Worm (Caenorhabditis elegans): ENCODE data around the gene K09A9.8.

The K09A9.8 gene

DNA sequence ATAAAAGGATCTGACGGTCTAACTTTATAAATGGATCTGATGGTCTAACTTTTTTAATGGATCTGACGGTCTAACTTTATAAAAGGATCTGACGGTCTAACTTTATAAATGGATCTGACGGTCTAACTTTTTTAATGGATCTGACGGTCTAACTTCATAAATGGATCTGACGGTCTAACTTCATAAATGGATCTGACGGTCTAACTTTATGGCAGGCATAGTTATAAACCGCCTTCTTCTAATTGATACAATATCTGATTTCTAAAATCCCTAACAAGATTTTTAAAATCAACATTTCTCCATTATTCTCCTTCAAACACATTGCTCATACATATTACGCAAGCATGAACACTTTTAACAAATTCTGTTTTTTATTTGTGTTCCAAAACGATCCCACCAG, at the start of gene K09A9.8:
TSS of gene K09A9.8 (minus strand) at position 101 of the 400 bp plus-strand sequence.
- TF ChIP-seq mls-2 (tag; optimal IDR thresholded peaks at IDR 0.05) = no peak
- no peak for TF ChIP-seq ham-2 (GFP tag; optimal IDR thresholded peaks at IDR 0.05)
- TF ChIP-seq sem-2 (GFP tag; optimal IDR thresholded peaks at IDR 0.05) = no peak
- TF ChIP-seq nhr-76 (tag; optimal IDR thresholded peaks at IDR 0.05) = no peak

DNA sequence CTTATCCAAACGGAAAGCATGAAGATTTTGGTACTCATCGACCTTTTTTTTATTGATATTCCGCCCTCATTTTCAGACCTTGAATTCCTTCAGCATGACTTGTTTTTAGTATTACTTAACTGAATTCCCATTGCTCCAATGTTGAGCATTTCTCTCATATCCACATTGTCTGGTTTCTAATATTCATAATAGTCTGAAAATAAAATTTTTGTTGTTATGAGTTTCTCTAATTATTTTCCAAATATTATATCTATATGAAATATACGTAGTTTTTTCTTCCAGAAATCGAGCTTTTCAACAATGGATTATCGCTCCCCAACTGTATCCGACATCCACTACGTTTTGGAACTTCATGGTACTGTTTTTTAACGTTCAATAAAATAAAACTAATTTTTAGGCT, 45.7 kb upstream of the K09A9.8 start, which contains the start of gene H08J19.1:
TSS of gene H08J19.1 (plus strand) at position 301 of the 400 bp plus-strand sequence.
- TF ChIP-seq ham-2 (GFP tag; optimal IDR thresholded peaks at IDR 0.05) = no peak
- no peak for TF ChIP-seq tbx-8 (GFP tag; optimal IDR thresholded peaks at IDR 0.05)
- no peak for TF ChIP-seq unc-120 (tag; optimal IDR thresholded peaks at IDR 0.05; ENCODE audit: poor library complexity, severe bottlenecking)
- no peak for TF ChIP-seq ces-1 (GFP tag; optimal IDR thresholded peaks at IDR 0.05)

DNA sequence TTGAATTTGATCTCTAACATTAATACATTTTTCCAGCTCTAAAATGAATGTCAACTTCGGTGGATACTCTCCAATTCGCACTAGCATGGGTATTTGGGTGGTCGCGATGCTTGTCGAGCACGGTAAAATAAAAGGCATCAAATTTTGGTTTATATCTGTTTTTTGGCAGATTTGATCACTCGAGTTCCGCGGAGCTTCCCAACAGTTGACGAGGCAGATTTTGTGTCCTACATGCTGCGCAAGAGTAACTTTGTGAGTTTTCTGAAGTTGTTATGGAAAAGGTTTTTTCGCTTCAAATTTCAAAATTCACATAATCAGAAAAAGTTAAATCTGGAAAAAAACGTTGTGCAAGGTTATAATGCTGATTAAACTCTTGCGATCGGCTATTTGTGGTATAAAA, 44.4 kb upstream of the K09A9.8 start:
- no peak for TF ChIP-seq sptf-1 (tag; optimal IDR thresholded peaks at IDR 0.05)
- TF ChIP-seq M03D4.4 (tag; optimal IDR thresholded peaks at IDR 0.05) = no peak
- TF ChIP-seq ces-1 (GFP tag; optimal IDR thresholded peaks at IDR 0.05) = no peak
- TF ChIP-seq lin-32 (GFP tag; optimal IDR thresholded peaks at IDR 0.05) = no peak
- TF ChIP-seq elt-3 (tag; optimal IDR thresholded peaks at IDR 0.05) = no peak
- TF ChIP-seq drap-1 (GFP tag; optimal IDR thresholded peaks at IDR 0.05) = no peak
- no peak for TF ChIP-seq cnd-1 (tag; optimal IDR thresholded peaks at IDR 0.05)
- no peak for TF ChIP-seq mab-5 (tag; optimal IDR thresholded peaks at IDR 0.05)
- no peak for TF ChIP-seq ceh-83 (GFP tag; optimal IDR thresholded peaks at IDR 0.05)
- TF ChIP-seq unc-39 (tag; optimal IDR thresholded peaks at IDR 0.05) = no peak
- TF ChIP-seq zip-8 (tag; optimal IDR thresholded peaks at IDR 0.05) = no peak
- no peak for TF ChIP-seq sem-2 (GFP tag; optimal IDR thresholded peaks at IDR 0.05)
- TF ChIP-seq nhr-76 (tag; optimal IDR thresholded peaks at IDR 0.05) = no peak
- no peak for TF ChIP-seq elt-1 (tag; optimal IDR thresholded peaks at IDR 0.05; ENCODE audit: borderline replicate concordance, insufficient read depth)

DNA sequence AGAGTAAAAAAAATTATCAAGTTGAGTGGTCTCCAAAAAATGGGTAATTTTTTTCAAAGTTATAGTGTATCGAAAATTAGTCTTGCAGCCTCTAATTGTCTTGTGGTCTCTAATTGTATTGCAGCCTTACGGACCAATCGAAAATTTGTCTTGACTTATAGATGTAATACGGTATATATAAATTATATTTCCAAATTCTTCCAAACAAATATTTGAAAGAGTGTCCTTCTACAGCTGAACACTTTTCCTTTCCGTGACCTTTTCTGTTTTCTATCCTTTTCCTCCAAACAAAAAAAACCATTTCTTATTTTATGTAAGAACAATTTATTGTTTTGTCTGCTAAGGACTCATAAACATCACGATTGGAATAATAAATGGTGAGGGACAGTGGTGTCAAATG, 43.6 kb upstream of the K09A9.8 start, which contains the start of gene K09E9.7:
TSS of gene K09E9.7 (plus strand) at position 301 of the 400 bp plus-strand sequence.
- TF ChIP-seq lin-32 (GFP tag; optimal IDR thresholded peaks at IDR 0.05) (no peak), unc-120 (tag; optimal IDR thresholded peaks at IDR 0.05; ENCODE audit: poor library complexity, severe bottlenecking) (no peak), M03D4.4 (tag; optimal IDR thresholded peaks at IDR 0.05) (no peak), elt-3 (tag; optimal IDR thresholded peaks at IDR 0.05) (no peak), unc-62 (GFP tag; optimal IDR thresholded peaks at IDR 0.05) (no peak), lsy-2 (tag; optimal IDR thresholded peaks at IDR 0.05) (no peak), nhr-237 (tag; optimal IDR thresholded peaks at IDR 0.05) (no peak), mls-2 (tag; optimal IDR thresholded peaks at IDR 0.05) (no peak), ces-1 (GFP tag; optimal IDR thresholded peaks at IDR 0.05) (no peak), mep-1 (tag; optimal IDR thresholded peaks at IDR 0.05) (no peak), snpc-4 (tag; optimal IDR thresholded peaks at IDR 0.05) (no peak), nhr-2 (tag; optimal IDR thresholded peaks at IDR 0.05) (no peak), flh-1 (GFP tag; optimal IDR thresholded peaks at IDR 0.05) (no peak), elt-1 (tag; optimal IDR thresholded peaks at IDR 0.05; ENCODE audit: borderline replicate concordance, insufficient read depth) (no peak), tbx-8 (GFP tag; optimal IDR thresholded peaks at IDR 0.05) (no peak), nhr-28 (tag; optimal IDR thresholded peaks at IDR 0.05) (no peak)

DNA sequence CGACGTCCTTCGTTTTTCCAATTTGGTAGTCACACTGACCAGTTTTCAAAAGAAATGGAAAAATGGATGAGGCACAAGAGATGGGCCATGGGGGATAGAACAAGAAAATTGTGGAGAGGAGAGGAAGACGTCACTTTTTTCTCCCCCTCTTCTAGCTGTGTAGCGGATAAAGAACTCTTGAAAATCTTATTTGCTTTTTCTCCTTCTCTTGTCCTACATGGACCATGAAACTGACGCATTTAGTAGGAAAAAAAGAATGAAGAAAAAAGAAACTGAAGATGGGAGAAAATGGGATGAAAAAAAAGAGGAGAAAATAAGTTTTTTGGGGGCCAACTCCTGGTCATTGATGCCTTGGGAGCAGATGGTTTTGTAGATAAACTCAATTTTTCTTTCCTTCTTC, 37.0 kb upstream of the K09A9.8 start:
- TF ChIP-seq nhr-237 (tag; optimal IDR thresholded peaks at IDR 0.05) (no peak), hlh-1 (tag; optimal IDR thresholded peaks at IDR 0.05) (no peak), ham-2 (GFP tag; optimal IDR thresholded peaks at IDR 0.05) (no peak), ces-1 (GFP tag; optimal IDR thresholded peaks at IDR 0.05) (peak; percentile 76), tbx-8 (GFP tag; optimal IDR thresholded peaks at IDR 0.05) (no peak), mep-1 (tag; optimal IDR thresholded peaks at IDR 0.05) (no peak)

DNA sequence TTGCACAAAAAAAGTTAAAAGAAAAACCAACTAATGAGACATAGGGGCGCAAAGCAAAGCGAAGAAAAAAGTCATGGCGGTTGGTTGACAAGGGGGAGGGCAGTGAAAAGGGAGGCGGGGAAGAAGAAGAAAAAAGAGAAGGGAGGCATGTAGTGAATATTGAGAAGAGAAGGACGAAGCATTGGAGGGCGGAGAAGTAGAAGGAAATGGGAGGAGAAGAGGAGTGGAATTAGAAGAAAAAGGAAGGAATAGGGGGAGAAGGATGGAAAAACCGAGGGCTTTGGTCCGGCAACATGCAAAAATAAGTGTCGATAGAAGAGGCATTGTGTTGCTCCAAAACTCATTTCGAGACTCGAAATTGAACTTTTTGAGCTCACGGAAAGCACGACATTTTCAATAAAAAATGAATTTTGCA, 33.8 kb upstream of the K09A9.8 start:
- TF ChIP-seq M03D4.4 (tag; optimal IDR thresholded peaks at IDR 0.05) (peak; percentile 23), mls-2 (tag; optimal IDR thresholded peaks at IDR 0.05) (peak; percentile 34), ceh-83 (GFP tag; optimal IDR thresholded peaks at IDR 0.05) (peak; percentile 6), blmp-1 (tag; optimal IDR thresholded peaks at IDR 0.05) (no peak), cnd-1 (tag; optimal IDR thresholded peaks at IDR 0.05) (no peak), sptf-1 (tag; optimal IDR thresholded peaks at IDR 0.05) (peak; percentile 51), ces-1 (GFP tag; optimal IDR thresholded peaks at IDR 0.05) (peak; percentile 38)

All from whole organism, mixed stage, embryonic.